Fruit fly (Drosophila melanogaster) whole organism, prepupa: ENCODE results near the gene CG33721.

ENCODE experiments used
- Blimp-1 ChIP-seq: fragments of 200-800 bp; sonication (Bioruptor generic); optimal IDR thresholded peaks from 3 replicates; lab custom pipeline; 2017; ENCODE audit warnings: missing biosample characterization, missing genetic modification characterization, mild to moderate bottlenecking, moderate library complexity, missing genetic modification reagents
- CG11294 ChIP-seq: fragments of 200-800 bp; sonication (Bioruptor generic); IDR thresholded peaks from 2 replicates; pipeline ENCODE4 v1.3.6; 2022; ENCODE audit warnings: missing biosample characterization, missing genetic modification characterization
- CG11762 ChIP-seq: fragments of 200-800 bp; sonication (Bioruptor generic); optimal IDR thresholded peaks from 3 replicates; lab custom pipeline; 2016; ENCODE audit warnings: missing biosample characterization, missing genetic modification characterization; ENCODE audit not compliant: insufficient read depth
- CG11902 ChIP-seq: fragments of 200-800 bp; sonication (Bioruptor generic); optimal IDR thresholded peaks from 3 replicates; lab custom pipeline; 2016; ENCODE audit warnings: missing biosample characterization, missing genetic modification characterization
- CG1621 ChIP-seq: fragments of 200-800 bp; sonication (Bioruptor generic); optimal IDR thresholded peaks from 3 replicates; lab custom pipeline; 2018; ENCODE audit warnings: missing biosample characterization, mild to moderate bottlenecking, missing genetic modification characterization
- CG16779 ChIP-seq: fragments of 200-800 bp; sonication (Bioruptor generic); optimal IDR thresholded peaks from 3 replicates; lab custom pipeline; 2017; ENCODE audit warnings: missing biosample characterization, mild to moderate bottlenecking, missing genetic modification characterization
- CG3032 ChIP-seq: fragments of 200-800 bp; optimal IDR thresholded peaks from 2 replicates; lab custom pipeline; 2019; ENCODE audit warnings: missing biosample characterization, mild to moderate bottlenecking, missing genetic modification characterization, moderate library complexity
- CG31627 ChIP-seq: fragments of 200-800 bp; sonication (Bioruptor generic); optimal IDR thresholded peaks from 3 replicates; lab custom pipeline; 2016; ENCODE audit warnings: missing biosample characterization, missing genetic modification characterization
- CG32006 ChIP-seq: fragments of 200-800 bp; sonication (Bioruptor generic); optimal IDR thresholded peaks from 3 replicates; lab custom pipeline; 2017; ENCODE audit warnings: missing biosample characterization, mild to moderate bottlenecking, missing genetic modification characterization
- CG6792 ChIP-seq: fragments of 200-800 bp; sonication (Bioruptor generic); optimal IDR thresholded peaks from 3 replicates; lab custom pipeline; 2016; ENCODE audit warnings: missing biosample characterization, missing genetic modification characterization
- CG8319 ChIP-seq: fragments of 200-800 bp; sonication (Bioruptor generic); optimal IDR thresholded peaks from 3 replicates; lab custom pipeline; 2016; ENCODE audit warnings: missing biosample characterization, missing genetic modification characterization
- CG8632 ChIP-seq: fragments of 200-800 bp; sonication (Bioruptor generic); optimal IDR thresholded peaks from 3 replicates; lab custom pipeline; 2016; ENCODE audit warnings: missing biosample characterization, missing genetic modification characterization
- Eip75B ChIP-seq: fragments of 200-800 bp; sonication (Bioruptor generic); optimal IDR thresholded peaks from 3 replicates; lab custom pipeline; 2016; ENCODE audit warnings: missing biosample characterization, missing genetic modification characterization
- Eip78C ChIP-seq: fragments of 200-800 bp; sonication (Bioruptor generic); peaks from one replicate; lab custom pipeline; 2016; ENCODE audit warnings: missing biosample characterization, missing genetic modification characterization
- Eip93F ChIP-seq: fragments of 200-800 bp; sonication (Bioruptor generic); optimal IDR thresholded peaks from 2 replicates; lab custom pipeline; 2016; ENCODE audit warnings: missing biosample characterization, mild to moderate bottlenecking, missing genetic modification characterization
- Ets21C ChIP-seq: fragments of 200-800 bp; sonication (Bioruptor generic); optimal IDR thresholded peaks from 3 replicates; lab custom pipeline; 2016; ENCODE audit warnings: missing biosample characterization, missing genetic modification characterization
- Gug ChIP-seq: fragments of 200-800 bp; sonication (Bioruptor generic); IDR thresholded peaks from 2 replicates; pipeline ENCODE4 v1.3.6; 2022; ENCODE audit warnings: missing biosample characterization, missing genetic modification characterization
- Hr38 ChIP-seq: sonication (Bioruptor generic); optimal IDR thresholded peaks from 2 replicates; lab custom pipeline; 2016; ENCODE audit warnings: missing biosample characterization, missing genetic modification characterization
- Hr39 ChIP-seq: fragments of 200-800 bp; sonication (Bioruptor generic); optimal IDR thresholded peaks from 2 replicates; lab custom pipeline; 2016; ENCODE audit warnings: missing biosample characterization, missing genetic modification characterization
- Hr4 ChIP-seq: fragments of 200-800 bp; sonication (Bioruptor generic); optimal IDR thresholded peaks from 3 replicates; lab custom pipeline; 2016; ENCODE audit warnings: missing biosample characterization, missing genetic modification characterization
- Lpt ChIP-seq: fragments of 200-800 bp; sonication (Bioruptor generic); optimal IDR thresholded peaks from 3 replicates; lab custom pipeline; 2016; ENCODE audit warnings: missing biosample characterization, missing genetic modification characterization
- Met ChIP-seq: fragments of 200-800 bp; sonication (Bioruptor generic); optimal IDR thresholded peaks from 3 replicates; lab custom pipeline; 2016; ENCODE audit warnings: missing biosample characterization, missing genetic modification characterization
- OdsH ChIP-seq: fragments of 200-800 bp; sonication (Bioruptor generic); optimal IDR thresholded peaks from 3 replicates; lab custom pipeline; 2016; ENCODE audit warnings: missing biosample characterization, missing genetic modification characterization
- Smox ChIP-seq: fragments of 200-800 bp; sonication (Bioruptor generic); optimal IDR thresholded peaks from 3 replicates; lab custom pipeline; 2016; ENCODE audit warnings: missing biosample characterization, missing genetic modification characterization
- achi ChIP-seq: fragments of 200-800 bp; sonication (Bioruptor generic); optimal IDR thresholded peaks from 3 replicates; lab custom pipeline; 2016; ENCODE audit warnings: missing biosample characterization, missing genetic modification characterization
- acj6 ChIP-seq: fragments of 200-800 bp; sonication (Bioruptor generic); optimal IDR thresholded peaks from 3 replicates; lab custom pipeline; 2016; ENCODE audit warnings: missing biosample characterization, missing genetic modification characterization
- dac ChIP-seq: fragments of 200-800 bp; sonication (Bioruptor generic); optimal IDR thresholded peaks from 2 replicates; lab custom pipeline; 2017; ENCODE audit warnings: missing biosample characterization, mild to moderate bottlenecking, missing genetic modification characterization
- dsx ChIP-seq: fragments of 200-800 bp; optimal IDR thresholded peaks from 3 replicates; lab custom pipeline; 2019; ENCODE audit warnings: missing biosample characterization, mild to moderate bottlenecking, missing genetic modification characterization, moderate library complexity; ENCODE audit not compliant: poor library complexity, severe bottlenecking
- esn ChIP-seq: fragments of 200-800 bp; sonication (Bioruptor generic); optimal IDR thresholded peaks from 2 replicates; lab custom pipeline; 2016; ENCODE audit warnings: missing biosample characterization, mild to moderate bottlenecking, missing genetic modification characterization, moderate library complexity
- fd59A ChIP-seq: fragments of 200-800 bp; sonication (Bioruptor generic); optimal IDR thresholded peaks from 2 replicates; lab custom pipeline; 2017; ENCODE audit warnings: missing biosample characterization, mild to moderate bottlenecking, missing genetic modification characterization, missing genetic modification reagents
- fkh ChIP-seq: fragments of 200-800 bp; sonication (Bioruptor generic); optimal IDR thresholded peaks from 3 replicates; lab custom pipeline; 2017; ENCODE audit warnings: missing biosample characterization, mild to moderate bottlenecking, missing genetic modification characterization, moderate library complexity
- lz ChIP-seq: fragments of 200-800 bp; sonication (Bioruptor generic); optimal IDR thresholded peaks from 3 replicates; lab custom pipeline; 2016; ENCODE audit warnings: missing biosample characterization, missing genetic modification characterization
- net ChIP-seq: fragments of 200-800 bp; sonication (Bioruptor generic); optimal IDR thresholded peaks from 3 replicates; lab custom pipeline; 2016; ENCODE audit warnings: missing biosample characterization, missing genetic modification characterization
- svp ChIP-seq: fragments of 200-800 bp; sonication (Bioruptor generic); peaks from one replicate; lab custom pipeline; 2016; ENCODE audit warnings: missing biosample characterization, missing genetic modification characterization
- topi ChIP-seq: fragments of 200-800 bp; sonication (Bioruptor generic); optimal IDR thresholded peaks from 3 replicates; lab custom pipeline; 2016; ENCODE audit warnings: missing biosample characterization, missing genetic modification characterization
- vri ChIP-seq: fragments of 200-800 bp; sonication (Bioruptor generic); optimal IDR thresholded peaks from 3 replicates; lab custom pipeline; 2016; ENCODE audit warnings: missing biosample characterization, mild to moderate bottlenecking, missing genetic modification characterization

CG33721 gene

dm6 chr3R:22339510-22339909, 8.6 kb downstream of the CG33721 start (continued):
- TF ChIP-seq acj6 (GFP tag; lab: Kevin White, UChicago) = peak; percentile 66
- peak; percentile 66 for TF ChIP-seq Met (GFP tag; lab: Kevin White, UChicago)
- TF ChIP-seq CG11762 (GFP tag; lab: Kevin White, UChicago) = peak; percentile 34
- TF ChIP-seq Eip93F (GFP tag; lab: Kevin White, UChicago) = no peak
- peak; percentile 62 for TF ChIP-seq Hr39
- TF ChIP-seq CG11902 = peak; percentile 40
- no peak for TF ChIP-seq Blimp-1
- TF ChIP-seq OdsH (GFP tag; lab: Kevin White, UChicago) = peak; percentile 64
- peak; percentile 81 for TF ChIP-seq svp (GFP tag; lab: Kevin White, UChicago)
- TF ChIP-seq CG1621 (tag; lab: Kevin White, UChicago) = peak; percentile 58
- no peak for TF ChIP-seq CG3032 (tag; lab: Kevin White, UChicago)
- peak; percentile 48 for TF ChIP-seq CG8632
- TF ChIP-seq fd59A (GFP tag; lab: Kevin White, UChicago) = peak; percentile 71
- peak; percentile 68 for TF ChIP-seq Eip75B (GFP tag; lab: Kevin White, UChicago)
- TF ChIP-seq achi (GFP tag; lab: Kevin White, UChicago) = peak; percentile 62
- TF ChIP-seq CG16779 (tag; lab: Kevin White, UChicago) = peak; percentile 25
- TF ChIP-seq Smox (GFP tag; lab: Kevin White, UChicago) = peak; percentile 59
- TF ChIP-seq esn (GFP tag; lab: Kevin White, UChicago) = peak; percentile 59
- TF ChIP-seq dac (GFP tag; lab: Kevin White, UChicago) = no peak
- peak; percentile 90 for TF ChIP-seq Eip78C (GFP tag; lab: Kevin White, UChicago)
- peak; percentile 63 for TF ChIP-seq CG31627 (GFP tag; lab: Kevin White, UChicago)
- TF ChIP-seq net (GFP tag; lab: Kevin White, UChicago) = peak; percentile 65
- TF ChIP-seq Hr4 (GFP tag; lab: Kevin White, UChicago) = peak; percentile 48

DNA sequence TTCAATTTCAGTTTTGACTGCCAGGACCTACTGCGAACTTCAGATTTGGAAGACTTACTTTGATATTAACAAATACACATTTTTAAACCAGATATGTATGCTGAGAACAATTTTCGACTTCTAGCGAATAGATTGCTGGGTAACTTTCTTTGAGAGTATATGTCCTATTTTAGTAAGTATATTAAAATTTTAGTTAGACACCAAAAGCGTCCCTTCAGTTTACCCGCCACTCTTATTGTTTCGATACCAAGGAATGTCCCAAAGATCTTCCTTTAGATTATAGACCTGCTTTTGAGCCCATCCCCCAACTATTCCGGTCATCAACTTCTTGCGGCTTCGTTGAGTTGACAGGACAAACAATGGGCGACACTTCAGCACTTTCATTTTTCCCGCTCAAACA, 9.3 kb downstream of the CG33721 start, which contains the start of gene CG5388:
Gene CG5388, minus strand, starts transcription at position 101 of the 400 bp plus-strand sequence.
- no peak for TF ChIP-seq OdsH (GFP tag; lab: Kevin White, UChicago)
- no peak for TF ChIP-seq Eip93F (GFP tag; lab: Kevin White, UChicago)
- TF ChIP-seq topi (GFP tag; lab: Kevin White, UChicago) = no peak
- TF ChIP-seq CG8319 (GFP tag; lab: Kevin White, UChicago) = no peak
- no peak for TF ChIP-seq Lpt (GFP tag; lab: Kevin White, UChicago)
- TF ChIP-seq lz (GFP tag; lab: Kevin White, UChicago) = no peak
- no peak for TF ChIP-seq Hr38
- no peak for TF ChIP-seq vri (GFP tag; lab: Kevin White, UChicago)
- TF ChIP-seq Gug = no peak
- no peak for TF ChIP-seq Eip78C (GFP tag; lab: Kevin White, UChicago)
- TF ChIP-seq dsx (GFP tag; lab: Kevin White, UChicago) = no peak
- TF ChIP-seq fkh = no peak
- TF ChIP-seq CG6792 (GFP tag; lab: Kevin White, UChicago) = no peak
- no peak for TF ChIP-seq dac (GFP tag; lab: Kevin White, UChicago)
- no peak for TF ChIP-seq Hr39
- no peak for TF ChIP-seq CG32006

dm6 chr3R:22341652-22342051, 10.8 kb downstream of the CG33721 start:
- TF ChIP-seq CG31627 (GFP tag; lab: Kevin White, UChicago) (no peak), Eip93F (GFP tag; lab: Kevin White, UChicago) (no peak)

- TF ChIP-seq Ets21C (no peak), lz (GFP tag; lab: Kevin White, UChicago) (no peak), Met (GFP tag; lab: Kevin White, UChicago) (no peak), OdsH (GFP tag; lab: Kevin White, UChicago) (no peak), CG11294 (GFP tag; lab: Robert Waterston, UW) (no peak), net (GFP tag; lab: Kevin White, UChicago) (no peak), svp (GFP tag; lab: Kevin White, UChicago) (no peak), Smox (GFP tag; lab: Kevin White, UChicago) (no peak), dac (GFP tag; lab: Kevin White, UChicago) (no peak)
Measured at dm6 chr3R:22342151-22342550, 11.3 kb downstream of the CG33721 start, which contains the start of gene CG5386. Gene CG5386, minus strand, starts transcription at chr3R:22342251.
